1 worm cellular context compared by ENCODE assay signal in genomic region chrII:14604261-14604660, ce11.
TF ChIP-seq lines count a peak whose summit lies in the region.

No protein-coding gene starts in this region.

TF ChIP-seq in whole organism, L4 larva, 104 proteins besides CTCF, POLR2A, EP300 and RAD21 (continued from another document):
- TF ChIP-seq T26A8.4 (GFP tag; IDR thresholded peaks at IDR 0.05; lab: Robert Waterston, UW) = no peak
- no peak for TF ChIP-seq spr-3 (GFP tag; optimal IDR thresholded peaks at IDR 0.05; lab: Kevin White, UChicago)
- TF ChIP-seq daf-16 (GFP tag; optimal IDR thresholded peaks at IDR 0.05; lab: Kevin White, UChicago) = no peak
- TF ChIP-seq daf-16 (tag; optimal IDR thresholded peaks at IDR 0.05; lab: Kevin White, UChicago) = peak; percentile 50
- no peak for TF ChIP-seq pqm-1 (tag; optimal IDR thresholded peaks at IDR 0.05; lab: Kevin White, UChicago)
- no peak for TF ChIP-seq cey-2 (tag; optimal IDR thresholded peaks at IDR 0.05; lab: Kevin White, UChicago; ENCODE audit: borderline replicate concordance, insufficient read depth)
- TF ChIP-seq nhr-237 (tag; optimal IDR thresholded peaks at IDR 0.05; lab: Kevin White, UChicago) = no peak
